Worm (Caenorhabditis elegans) whole organism, L4 larva: Measurements from ENCODE around the gene ncap-1.

Experiments
- D1046.2 ChIP-seq: fragments of 200-800 bp; sonication (Bioruptor generic); IDR thresholded peaks from 2 replicates; pipeline ENCODE4 v1.3.6; 2022; ENCODE audit warnings: missing genetic modification characterization, missing compliant biosample characterization
- F10B5.3 ChIP-seq: sonication (generic microtip); optimal IDR thresholded peaks from 2 replicates; lab custom pipeline; 2016; ENCODE audit warnings: mild to moderate bottlenecking, missing genetic modification characterization, missing compliant biosample characterization
- T26A8.4 ChIP-seq: fragments of 200-800 bp; sonication (Bioruptor generic); IDR thresholded peaks from 2 replicates; pipeline ENCODE4 v1.3.6; 2022; ENCODE audit warnings: missing genetic modification characterization, missing compliant biosample characterization
- Y105C5A.15 ChIP-seq: fragments of 200-800 bp; sonication (Bioruptor generic); IDR thresholded peaks from 2 replicates; pipeline ENCODE4 v1.3.6; 2022; ENCODE audit warnings: missing genetic modification characterization, missing compliant biosample characterization
- Y48G9A.11 ChIP-seq: fragments of 200-800 bp; sonication (Bioruptor generic); IDR thresholded peaks from 2 replicates; pipeline ENCODE4 v1.3.6; 2022; ENCODE audit warnings: missing genetic modification reagents, missing genetic modification characterization, missing compliant biosample characterization
- ZK546.5 ChIP-seq, 2 experiments: sonication (generic microtip); optimal IDR thresholded peaks; 2 replicates each; lab custom pipeline; 2017; ENCODE audit warnings: missing biosample characterization in 2 of 2, missing genetic modification characterization in 2 of 2
- attf-4 ChIP-seq: sonication (generic microtip); optimal IDR thresholded peaks from 3 replicates; lab custom pipeline; 2017; ENCODE audit warnings: missing biosample characterization, missing genetic modification characterization
- ceh-28 ChIP-seq: fragments of 150-350 bp; optimal IDR thresholded peaks from 2 replicates; lab custom pipeline; 2014; ENCODE audit warnings: missing biosample characterization, missing genetic modification reagents, missing genetic modification characterization
- daf-16 ChIP-seq, 3 experiments: sonication (generic microtip); optimal IDR thresholded peaks; 2 replicates each; lab custom pipeline; 2016 to 2017; ENCODE audit warnings: missing genetic modification characterization in 3 of 3, missing genetic modification reagents in 3 of 3, mild to moderate bottlenecking in 2 of 3, missing compliant biosample characterization in 2 of 3, missing biosample characterization in 1 of 3, moderate library complexity in 1 of 3
- daf-19 ChIP-seq: fragments of 200-800 bp; sonication (Bioruptor generic); conservative IDR thresholded peaks from 2 replicates; pipeline ENCODE4 v1.3.6; 2022; ENCODE audit warnings: missing genetic modification characterization, missing compliant biosample characterization
- daf-8 ChIP-seq: fragments of 200-800 bp; sonication (Bioruptor generic); IDR thresholded peaks from 2 replicates; pipeline ENCODE4 v1.3.6; 2022; ENCODE audit warnings: missing genetic modification characterization, missing compliant biosample characterization
- dmd-8 ChIP-seq: fragments of 200-800 bp; sonication (Bioruptor generic); IDR thresholded peaks from 2 replicates; pipeline ENCODE4 v1.3.6; 2022; ENCODE audit warnings: missing genetic modification characterization, missing compliant biosample characterization
- dpl-1 ChIP-seq: fragments of 150-350 bp; optimal IDR thresholded peaks from 2 replicates; lab custom pipeline; 2014; ENCODE audit warnings: missing biosample characterization, missing genetic modification reagents, missing genetic modification characterization
- duxl-1 ChIP-seq: sonication (generic microtip); optimal IDR thresholded peaks from 2 replicates; lab custom pipeline; 2016; ENCODE audit warnings: mild to moderate bottlenecking, missing genetic modification characterization, moderate library complexity, missing compliant biosample characterization; ENCODE audit not compliant: poor library complexity
- egl-43 ChIP-seq: fragments of 200-800 bp; sonication (Bioruptor generic); IDR thresholded peaks from 2 replicates; pipeline ENCODE4 v1.3.6; 2022; ENCODE audit warnings: missing genetic modification reagents, missing genetic modification characterization, missing compliant biosample characterization
- hif-1 ChIP-seq, 2 experiments: sonication (generic microtip); optimal IDR thresholded peaks; 2 replicates each; lab custom pipeline; 2016 to 2017; ENCODE audit warnings: missing compliant biosample characterization in 2 of 2, missing genetic modification characterization in 2 of 2, missing genetic modification reagents in 2 of 2, missing genotype in 2 of 2, mild to moderate bottlenecking in 1 of 2
- hmg-1.1 ChIP-seq: fragments of 200-800 bp; sonication (Bioruptor generic); IDR thresholded peaks from 2 replicates; pipeline ENCODE4 v1.3.6; 2022; ENCODE audit warnings: missing genetic modification reagents, missing genetic modification characterization, missing compliant biosample characterization
- lin-1 ChIP-seq: fragments of 200-800 bp; sonication (Bioruptor generic); IDR thresholded peaks from 2 replicates; pipeline ENCODE4 v1.3.6; 2022; ENCODE audit warnings: missing genetic modification reagents, missing genetic modification characterization, missing compliant biosample characterization
- lin-13 ChIP-seq: fragments of 150-350 bp; optimal IDR thresholded peaks from 2 replicates; lab custom pipeline; 2014; ENCODE audit warnings: missing biosample characterization, missing genetic modification reagents, missing genetic modification characterization
- lin-15B ChIP-seq: fragments of 150-350 bp; sonication (generic microtip); optimal IDR thresholded peaks from 3 replicates; lab custom pipeline; 2014; ENCODE audit warnings: missing biosample characterization, missing genetic modification characterization
- madf-9 ChIP-seq: fragments of 200-800 bp; sonication (Bioruptor generic); conservative IDR thresholded peaks from 2 replicates; pipeline ENCODE4 v1.3.6; 2022; ENCODE audit warnings: missing genetic modification reagents, missing genetic modification characterization, missing compliant biosample characterization
- mdt-29 ChIP-seq: fragments of 200-800 bp; sonication (Bioruptor generic); IDR thresholded peaks from 2 replicates; pipeline ENCODE4 v1.3.6; 2022; ENCODE audit warnings: missing genetic modification reagents, missing genetic modification characterization, missing compliant biosample characterization
- mep-1 ChIP-seq: fragments of 150-350 bp; sonication (generic microtip); optimal IDR thresholded peaks from 3 replicates; lab custom pipeline; 2014; ENCODE audit warnings: missing biosample characterization, missing genetic modification characterization
- mes-2 ChIP-seq: sonication (generic microtip); optimal IDR thresholded peaks from 2 replicates; lab custom pipeline; 2016; ENCODE audit warnings: missing genotype, mild to moderate bottlenecking, missing genetic modification characterization, missing compliant biosample characterization; ENCODE audit not compliant: poor library complexity, severe bottlenecking
- mxl-2 ChIP-seq: fragments of 200-800 bp; sonication (Bioruptor generic); conservative IDR thresholded peaks from 2 replicates; pipeline ENCODE4 v1.3.6; 2022; ENCODE audit warnings: missing genetic modification reagents, missing genetic modification characterization, missing compliant biosample characterization
- nhr-102 ChIP-seq: sonication (generic microtip); optimal IDR thresholded peaks from 2 replicates; lab custom pipeline; 2016; ENCODE audit warnings: mild to moderate bottlenecking, missing genetic modification characterization, moderate library complexity, missing compliant biosample characterization
- nhr-111 ChIP-seq: fragments of 200-800 bp; sonication (Bioruptor generic); optimal IDR thresholded peaks from 2 replicates; lab custom pipeline; 2018; ENCODE audit warnings: mild to moderate bottlenecking, missing genetic modification characterization, missing compliant biosample characterization
- nhr-25 ChIP-seq: sonication (generic microtip); optimal IDR thresholded peaks from 2 replicates; lab custom pipeline; 2017; ENCODE audit warnings: missing genetic modification characterization, mild to moderate bottlenecking, missing compliant biosample characterization, antibody characterized with exemption, moderate library complexity, borderline replicate concordance; ENCODE audit not compliant: insufficient read depth
- nhr-28 ChIP-seq: fragments of 150-350 bp; optimal IDR thresholded peaks from 2 replicates; lab custom pipeline; 2014; ENCODE audit warnings: missing biosample characterization, missing genetic modification characterization
- nhr-41 ChIP-seq: fragments of 200-800 bp; sonication (Bioruptor generic); IDR thresholded peaks from 2 replicates; pipeline ENCODE4 v1.3.6; 2022; ENCODE audit warnings: missing genetic modification reagents, missing genetic modification characterization, missing compliant biosample characterization
- nhr-42 ChIP-seq: fragments of 200-800 bp; sonication (Bioruptor generic); IDR thresholded peaks from 2 replicates; pipeline ENCODE4 v1.3.6; 2022; ENCODE audit warnings: missing genetic modification characterization, missing compliant biosample characterization
- nhr-6 ChIP-seq: fragments of 150-350 bp; optimal IDR thresholded peaks from 2 replicates; lab custom pipeline; 2014; ENCODE audit warnings: missing biosample characterization, missing genetic modification characterization
- nhr-76 ChIP-seq: fragments of 150-350 bp; optimal IDR thresholded peaks from 2 replicates; lab custom pipeline; 2014; ENCODE audit warnings: missing biosample characterization, missing genetic modification characterization
- nhr-77 ChIP-seq: fragments of 150-350 bp; optimal IDR thresholded peaks from 2 replicates; lab custom pipeline; 2014; ENCODE audit warnings: missing biosample characterization, missing genetic modification characterization
- pha-4 ChIP-seq, 2 experiments: fragments of 150-350 bp in 1 of 2; fragments of 200-800 bp in 1 of 2; sonication (Bioruptor generic) in 1 of 2; IDR thresholded peaks in 1 of 2; optimal IDR thresholded peaks in 1 of 2; 2 replicates each; pipeline versions ENCODE4 v1.3.6 to Lab custom; 2014 to 2022; ENCODE audit warnings: missing genetic modification characterization in 2 of 2, missing genetic modification reagents in 2 of 2, missing biosample characterization in 1 of 2, missing compliant biosample characterization in 1 of 2
- php-3 ChIP-seq: fragments of 200-800 bp; sonication (Bioruptor generic); IDR thresholded peaks from 2 replicates; pipeline ENCODE4 v1.3.6; 2022; ENCODE audit warnings: missing genetic modification reagents, missing genetic modification characterization, missing compliant biosample characterization
- pqm-1 ChIP-seq: sonication (generic microtip); optimal IDR thresholded peaks from 2 replicates; lab custom pipeline; 2017; ENCODE audit warnings: missing biosample characterization, missing genetic modification characterization
- rbr-2 ChIP-seq: sonication (generic microtip); optimal IDR thresholded peaks from 2 replicates; lab custom pipeline; 2016; ENCODE audit warnings: missing genotype, missing genetic modification characterization, missing compliant biosample characterization
- sdz-12 ChIP-seq: fragments of 200-800 bp; sonication (Bioruptor generic); optimal IDR thresholded peaks from 2 replicates; lab custom pipeline; 2018; ENCODE audit warnings: mild to moderate bottlenecking, missing genetic modification characterization, missing compliant biosample characterization
- skn-1 ChIP-seq: fragments of 150-350 bp; optimal IDR thresholded peaks from 2 replicates; lab custom pipeline; 2014; ENCODE audit warnings: missing biosample characterization, missing genetic modification characterization
- snpc-1.2 ChIP-seq: fragments of 200-800 bp; sonication (Bioruptor generic); IDR thresholded peaks from 2 replicates; pipeline ENCODE4 v1.3.6; 2022; ENCODE audit warnings: missing genetic modification reagents, missing genetic modification characterization, missing compliant biosample characterization
- tra-1 ChIP-seq: fragments of 200-800 bp; sonication (Bioruptor generic); IDR thresholded peaks from 2 replicates; pipeline ENCODE4 v1.3.6; 2022; ENCODE audit warnings: missing genetic modification reagents, missing genetic modification characterization, missing compliant biosample characterization
- unc-130 ChIP-seq: sonication (generic microtip); optimal IDR thresholded peaks from 2 replicates; lab custom pipeline; 2016; ENCODE audit warnings: missing genetic modification reagents, missing genetic modification characterization, missing compliant biosample characterization
- unc-62 ChIP-seq, 3 experiments: fragments of 150-350 bp in 1 of 3; sonication (generic microtip); optimal IDR thresholded peaks in 2 of 3; peaks in 1 of 3; 1 replicate in 1 of 3; 2 replicates in 2 of 3; lab custom pipeline; 2014 to 2017; ENCODE audit warnings: missing biosample characterization in 3 of 3, missing genetic modification characterization in 3 of 3, missing genetic modification reagents in 3 of 3, missing genotype in 1 of 3
- vab-7 ChIP-seq: fragments of 200-800 bp; sonication (Bioruptor generic); IDR thresholded peaks from 2 replicates; pipeline ENCODE4 v1.3.6; 2022; ENCODE audit warnings: missing genetic modification reagents, missing genetic modification characterization, missing compliant biosample characterization

ncap-1 gene

ce11 chrII:2894295-2894694 is 24.8 kb downstream of the ncap-1 start, which contains the start of gene sqv-2:
sqv-2 (minus strand) TSS chrII:2894395.
- TF ChIP-seq hmg-1.1 (GFP tag; lab: Robert Waterston, UW) = no peak
- no peak for TF ChIP-seq dpl-1 (GFP tag; lab: Kevin White, UChicago)
- TF ChIP-seq, all 104 proteins: peak for 0

DNA sequence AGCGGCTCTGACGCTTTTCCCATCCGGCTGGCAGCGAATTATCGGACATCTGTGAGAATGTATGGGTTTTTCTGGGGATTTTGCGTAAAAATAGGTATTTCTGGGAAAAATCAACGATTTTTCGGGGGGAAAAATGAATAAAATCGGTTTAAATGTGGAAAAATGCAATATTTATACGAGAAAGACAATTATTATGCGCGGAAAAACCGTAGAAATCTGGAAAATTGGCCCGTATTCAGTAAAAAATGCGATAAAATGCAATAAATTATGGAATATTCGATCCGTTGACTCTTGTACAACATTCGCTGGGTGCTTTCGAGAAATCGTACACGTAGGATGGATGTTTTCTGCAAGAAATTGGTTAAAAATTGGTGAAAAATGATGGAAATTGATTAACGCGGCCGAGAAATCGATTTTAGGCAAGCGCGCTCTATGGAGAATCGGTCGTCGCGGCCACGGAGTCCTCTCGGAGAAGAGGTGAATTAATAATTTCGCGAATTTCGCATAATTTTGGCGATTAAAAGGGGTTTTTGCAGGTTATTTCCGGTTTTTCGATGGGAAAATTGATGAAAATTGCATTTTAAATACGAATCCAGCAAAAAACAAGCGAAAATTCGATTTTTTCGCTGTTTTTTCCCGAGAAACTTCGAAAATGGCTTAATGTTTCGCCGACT is 30.0 kb downstream of the ncap-1 start, which contains the start of gene pinn-1:
Gene pinn-1 (minus strand): TSS at position 51 of the 674 bp plus-strand sequence.
- TF ChIP-seq sdz-12 (peak; percentile 90), mes-2 (tag; lab: Kevin White, UChicago) (peak; percentile 100), daf-8 (no peak), Y105C5A.15 (0 out of 2 replicates have a peak, but pooled peaks have one; percentile 20), nhr-42 (GFP tag; lab: Robert Waterston, UW) (peak; percentile 83; the same call in 1 of the 2 replicates), hif-1 (tag; optimal IDR thresholded peaks at IDR 0.05; lab: Kevin White, UChicago) (peak in 1 of 2 experiments; percentile 94), ceh-28 (peak; percentile 46), lin-15B (tag; lab: Kevin White, UChicago) (peak; percentile 71), nhr-6 (tag; lab: Kevin White, UChicago) (peak; percentile 55), daf-19 (GFP tag; lab: Robert Waterston, UW) (no peak), nhr-102 (tag; lab: Kevin White, UChicago) (peak; percentile 75), pha-4 (GFP tag; IDR thresholded peaks at IDR 0.05; lab: Robert Waterston, UW) (peak; percentile 75), pha-4 (tag; optimal IDR thresholded peaks at IDR 0.05; lab: Kevin White, UChicago) (peak; percentile 43), skn-1 (no peak), unc-130 (GFP tag; lab: Kevin White, UChicago) (peak; percentile 92), nhr-111 (GFP tag; lab: Kevin White, UChicago) (no peak), egl-43 (GFP tag; lab: Robert Waterston, UW) (0 out of 2 replicates have a peak, but pooled peaks have one; percentile 19), php-3 (GFP tag; lab: Robert Waterston, UW) (peak; percentile 79), T26A8.4 (GFP tag; lab: Robert Waterston, UW) (peak; percentile 79), unc-62 (GFP tag; optimal IDR thresholded peaks at IDR 0.05 in 1 of 2; lab: Kevin White, UChicago) (no peak), unc-62 (tag; optimal IDR thresholded peaks at IDR 0.05; lab: Kevin White, UChicago) (no peak), F10B5.3 (tag; lab: Kevin White, UChicago) (peak; percentile 31), D1046.2 (GFP tag; lab: Robert Waterston, UW) (peak; percentile 74; the same call in 1 of the 2 replicates), attf-4 (tag; lab: Kevin White, UChicago) (no peak), pqm-1 (tag; lab: Kevin White, UChicago) (no peak), lin-1 (GFP tag; lab: Robert Waterston, UW) (peak; percentile 48; the same call in 1 of the 2 replicates), madf-9 (peak; percentile 88), daf-16 (GFP tag; optimal IDR thresholded peaks at IDR 0.05; lab: Kevin White, UChicago) (peak in 1 of 2 experiments; percentile 36), daf-16 (tag; optimal IDR thresholded peaks at IDR 0.05; lab: Kevin White, UChicago) (no peak), nhr-28 (tag; lab: Kevin White, UChicago) (peak; percentile 44), nhr-41 (GFP tag; lab: Robert Waterston, UW) (no peak), rbr-2 (tag; lab: Kevin White, UChicago) (peak; percentile 81), mxl-2 (0 out of 2 replicates have a peak, but pooled peaks have one; percentile 16), lin-13 (GFP tag; lab: Kevin White, UChicago) (peak; percentile 83), mdt-29 (GFP tag; lab: Robert Waterston, UW) (peak; percentile 74), tra-1 (GFP tag; lab: Robert Waterston, UW) (peak; percentile 82), Y48G9A.11 (GFP tag; lab: Robert Waterston, UW) (peak; percentile 90), ZK546.5 (tag; optimal IDR thresholded peaks at IDR 0.05; lab: Kevin White, UChicago) (peak in 1 of 2 experiments; percentile 12), duxl-1 (tag; lab: Kevin White, UChicago) (peak; percentile 87), nhr-77 (tag; lab: Kevin White, UChicago) (peak; percentile 53), mep-1 (tag; lab: Kevin White, UChicago) (peak; percentile 80), snpc-1.2 (GFP tag; lab: Robert Waterston, UW) (peak; percentile 75; the same call in 1 of the 2 replicates), nhr-25 (tag; lab: Kevin White, UChicago) (peak; percentile 59), dmd-8 (GFP tag; lab: Robert Waterston, UW) (no peak), nhr-76 (tag; lab: Kevin White, UChicago) (no peak), vab-7 (peak; percentile 74)
